Fruit fly (Drosophila melanogaster) whole organism, embryonic: Measurements from ENCODE around the gene RAF2.

ENCODE experiments used
- CG1024 ChIP-seq: fragments of 200-800 bp; sonication (Bioruptor generic); IDR thresholded peaks from 2 replicates; pipeline ENCODE4 v1.3.6; 2022; ENCODE audit warnings: missing biosample characterization, missing genetic modification characterization
- CG1603 ChIP-seq: fragments of 200-800 bp; sonication (Bioruptor generic); optimal IDR thresholded peaks from 2 replicates; lab custom pipeline; 2019; ENCODE audit warnings: missing biosample characterization, mild to moderate bottlenecking, missing genetic modification characterization, moderate library complexity
- CG17612 ChIP-seq: fragments of 200-800 bp; sonication (Bioruptor generic); IDR thresholded peaks from 2 replicates; pipeline ENCODE4 v1.3.6; 2022; ENCODE audit warnings: missing biosample characterization, missing genetic modification characterization
- CG32772 ChIP-seq: fragments of 200-800 bp; sonication (Bioruptor generic); IDR thresholded peaks from 2 replicates; pipeline ENCODE4 v1.3.6; 2022; ENCODE audit warnings: missing biosample characterization, missing genetic modification characterization
- CG3407 ChIP-seq: fragments of 200-800 bp; sonication (Bioruptor generic); optimal IDR thresholded peaks from 2 replicates; lab custom pipeline; 2018; ENCODE audit warnings: missing biosample characterization, mild to moderate bottlenecking, missing genetic modification characterization
- CG4854 ChIP-seq: fragments of 200-800 bp; sonication (Bioruptor generic); optimal IDR thresholded peaks from 2 replicates; lab custom pipeline; 2016; ENCODE audit warnings: missing biosample characterization, missing genetic modification characterization, inconsistent platforms
- CG7928 ChIP-seq: fragments of 200-800 bp; sonication (Bioruptor generic); optimal IDR thresholded peaks from 2 replicates; lab custom pipeline; 2017; ENCODE audit warnings: missing biosample characterization, mild to moderate bottlenecking, missing genetic modification characterization
- Dek ChIP-seq: fragments of 200-800 bp; sonication (Bioruptor generic); optimal IDR thresholded peaks from 3 replicates; lab custom pipeline; 2019; ENCODE audit warnings: missing biosample characterization, mild to moderate bottlenecking, missing genetic modification characterization, moderate library complexity
- ERR ChIP-seq: fragments of 200-800 bp; sonication (Bioruptor generic); optimal IDR thresholded peaks from 2 replicates; lab custom pipeline; 2016; ENCODE audit warnings: missing biosample characterization, missing genetic modification characterization
- HHEX ChIP-seq: fragments of 200-800 bp; sonication (Bioruptor generic); optimal IDR thresholded peaks from 3 replicates; lab custom pipeline; 2017; ENCODE audit warnings: missing biosample characterization, mild to moderate bottlenecking, missing genetic modification characterization, missing genetic modification reagents
- NC2α ChIP-seq: fragments of 200-800 bp; sonication (Bioruptor generic); optimal IDR thresholded peaks from 2 replicates; lab custom pipeline; 2016; ENCODE audit warnings: missing biosample characterization, missing genetic modification characterization
- her ChIP-seq: fragments of 200-800 bp; sonication (Bioruptor generic); optimal IDR thresholded peaks from 2 replicates; lab custom pipeline; 2016; ENCODE audit warnings: missing biosample characterization, missing genetic modification characterization
- kay ChIP-seq: fragments of 200-800 bp; sonication (Bioruptor generic); optimal IDR thresholded peaks from 2 replicates; lab custom pipeline; 2016; ENCODE audit warnings: missing biosample characterization, missing genetic modification characterization
- tap ChIP-seq: fragments of 200-800 bp; optimal IDR thresholded peaks from 3 replicates; lab custom pipeline; 2019; ENCODE audit warnings: missing biosample characterization, mild to moderate bottlenecking, missing genetic modification characterization, moderate library complexity

dm6 chr3L:16364182-16364581, 21.9 kb upstream of the RAF2 start:
- no peak for TF ChIP-seq kay (GFP tag; lab: Kevin White, UChicago)
- no peak for TF ChIP-seq CG32772
- TF ChIP-seq CG3407 (GFP tag; lab: Kevin White, UChicago) = no peak
- TF ChIP-seq ERR (GFP tag; lab: Kevin White, UChicago) = no peak
- TF ChIP-seq tap (tag; lab: Kevin White, UChicago) = no peak
- TF ChIP-seq CG4854 (GFP tag; lab: Kevin White, UChicago) = no peak
- no peak for TF ChIP-seq CG17612 (GFP tag; lab: Robert Waterston, UW)
- no peak for TF ChIP-seq CG1603 (tag; lab: Kevin White, UChicago)
- no peak for TF ChIP-seq HHEX (GFP tag; lab: Kevin White, UChicago)
- TF ChIP-seq her (GFP tag; lab: Kevin White, UChicago) = no peak
- TF ChIP-seq Dek (tag; lab: Kevin White, UChicago) = no peak
- no peak for TF ChIP-seq NC2α (GFP tag; lab: Kevin White, UChicago)
- no peak for TF ChIP-seq CG7928
- TF ChIP-seq CG1024 (GFP tag; lab: Robert Waterston, UW) = no peak
